Worm (Caenorhabditis elegans): ENCODE results near the gene try-1.

try-1 gene

ce11 chrII:4942397-4942796, 6.9 kb downstream of the try-1 start (continued):
- TF ChIP-seq lin-11 (tag; optimal IDR thresholded peaks at IDR 0.05) (peak; percentile 58), hlh-8 (tag; optimal IDR thresholded peaks at IDR 0.05) (no peak), hlh-13 (GFP tag; optimal IDR thresholded peaks at IDR 0.05) (peak; percentile 24), ceh-45 (GFP tag; IDR thresholded peaks at IDR 0.05) (no peak), hlh-15 (tag; optimal IDR thresholded peaks at IDR 0.05) (no peak), fkh-6 (tag; optimal IDR thresholded peaks at IDR 0.05) (peak; percentile 69), pha-2 (tag; optimal IDR thresholded peaks at IDR 0.05) (peak; percentile 74), ztf-16 (tag; optimal IDR thresholded peaks at IDR 0.05) (peak; percentile 68), ceh-34 (tag; optimal IDR thresholded peaks at IDR 0.05) (peak; percentile 49), ceh-19 (GFP tag; optimal IDR thresholded peaks at IDR 0.05) (peak; percentile 72), madf-2 (tag; optimal IDR thresholded peaks at IDR 0.05) (peak; percentile 74), mec-3 (tag; optimal IDR thresholded peaks at IDR 0.05; ENCODE audit: borderline replicate concordance) (peak; percentile 59), C38D4.7 (GFP tag; optimal IDR thresholded peaks at IDR 0.05) (peak; percentile 76), tbx-7 (tag; optimal IDR thresholded peaks at IDR 0.05) (no peak), odd-2 (tag; optimal IDR thresholded peaks at IDR 0.05) (no peak), ceh-9 (tag; optimal IDR thresholded peaks at IDR 0.05) (no peak), rnt-1 (tag; optimal IDR thresholded peaks at IDR 0.05) (peak; percentile 12), ahr-1 (tag; optimal IDR thresholded peaks at IDR 0.05) (no peak), ets-4 (tag; optimal IDR thresholded peaks at IDR 0.05) (no peak), ceh-30 (tag; optimal IDR thresholded peaks at IDR 0.05) (no peak), fkh-10 (GFP tag; optimal IDR thresholded peaks at IDR 0.05) (no peak), ceh-22 (tag; optimal IDR thresholded peaks at IDR 0.05) (peak; percentile 36), dmd-4 (tag; optimal IDR thresholded peaks at IDR 0.05; ENCODE audit: borderline replicate concordance) (no peak), hlh-30 (tag; optimal IDR thresholded peaks at IDR 0.05; ENCODE audit: insufficient read depth) (peak; percentile 6), fax-1 (tag; optimal IDR thresholded peaks at IDR 0.05) (peak; percentile 16), sox-2 (GFP tag; IDR thresholded peaks at IDR 0.05) (peak; percentile 63), npax-4 (tag; optimal IDR thresholded peaks at IDR 0.05) (no peak), pag-3 (tag; optimal IDR thresholded peaks at IDR 0.05; ENCODE audit: borderline replicate concordance) (no peak)

- TF ChIP-seq rnt-1 (tag; optimal IDR thresholded peaks at IDR 0.05) (peak; percentile 27), ama-1 (optimal IDR thresholded peaks at IDR 0.05) (no peak), tbx-7 (tag; optimal IDR thresholded peaks at IDR 0.05) (no peak), unc-42 (tag; optimal IDR thresholded peaks at IDR 0.05) (peak; percentile 5), tbx-2 (tag; optimal IDR thresholded peaks at IDR 0.05) (no peak)
These were observed 7.7 kb downstream of the try-1 start, which contains the start of gene ZK546.19 for ce11 chrII:4941541-4942206. TSS of gene ZK546.19 (plus strand) at chrII:4941726.

- TF ChIP-seq nfya-1 (tag; optimal IDR thresholded peaks at IDR 0.05) = no peak
- TF ChIP-seq unc-55 (GFP tag; optimal IDR thresholded peaks at IDR 0.05) = no peak
- TF ChIP-seq madf-2 (tag; optimal IDR thresholded peaks at IDR 0.05) = no peak
- TF ChIP-seq ceh-6 (GFP tag; optimal IDR thresholded peaks at IDR 0.05) = no peak
- TF ChIP-seq ttx-3 (tag; optimal IDR thresholded peaks at IDR 0.05) = no peak
- no peak for TF ChIP-seq K02D7.2 (tag; optimal IDR thresholded peaks at IDR 0.05)
- TF ChIP-seq lim-6 (tag; optimal IDR thresholded peaks at IDR 0.05) = no peak
These were observed 8.3 kb downstream of the try-1 start, which contains the start of gene cblc-1 for ce11 chrII:4941050-4941449. TSS of gene cblc-1 (minus strand) at chrII:4941150.

- TF ChIP-seq ref-2 (tag; optimal IDR thresholded peaks at IDR 0.05) (no peak), C08G9.2 (tag; optimal IDR thresholded peaks at IDR 0.05) (no peak), dve-1 (tag; optimal IDR thresholded peaks at IDR 0.05) (no peak), ceh-24 (tag; optimal IDR thresholded peaks at IDR 0.05) (no peak), pros-1 (tag; optimal IDR thresholded peaks at IDR 0.05) (no peak), gmeb-2 (tag; optimal IDR thresholded peaks at IDR 0.05) (no peak), sox-4 (tag; optimal IDR thresholded peaks at IDR 0.05) (no peak), ttx-3 (tag; optimal IDR thresholded peaks at IDR 0.05) (no peak), fkh-10 (GFP tag; optimal IDR thresholded peaks at IDR 0.05) (no peak), ceh-9 (tag; optimal IDR thresholded peaks at IDR 0.05) (no peak), hlh-30 (tag; optimal IDR thresholded peaks at IDR 0.05; ENCODE audit: insufficient read depth) (no peak)
These were observed 11.6 kb downstream of the try-1 start, which contains the start of gene ZK546.4 for ce11 chrII:4937743-4938142. TSS of gene ZK546.4 (plus strand) at chrII:4938043.
